Worm (Caenorhabditis elegans) whole organism, L4 larva: Measurements from ENCODE around the gene K12H6.9.

Experiments used
- F10B5.3 ChIP-seq: sonication (generic microtip); optimal IDR thresholded peaks from 2 replicates; lab custom pipeline; 2016; ENCODE audit warnings: mild to moderate bottlenecking, missing genetic modification characterization, missing compliant biosample characterization
- F26F4.8 ChIP-seq: fragments of 200-800 bp; sonication (Bioruptor generic); conservative IDR thresholded peaks from 2 replicates; pipeline ENCODE4 v1.3.6; 2022; ENCODE audit warnings: missing genetic modification characterization, missing compliant biosample characterization
- T20F7.1 ChIP-seq: fragments of 200-800 bp; sonication (Bioruptor generic); optimal IDR thresholded peaks from 2 replicates; lab custom pipeline; 2018; ENCODE audit warnings: mild to moderate bottlenecking, missing genetic modification characterization, missing compliant biosample characterization
- Y105C5A.15 ChIP-seq: fragments of 200-800 bp; sonication (Bioruptor generic); IDR thresholded peaks from 2 replicates; pipeline ENCODE4 v1.3.6; 2022; ENCODE audit warnings: missing genetic modification characterization, missing compliant biosample characterization
- Y75B8A.6 ChIP-seq: fragments of 200-800 bp; sonication (Bioruptor generic); IDR thresholded peaks from 2 replicates; pipeline ENCODE4 v1.3.6; 2022; ENCODE audit warnings: missing genetic modification reagents, missing genetic modification characterization, missing compliant biosample characterization
- ceh-20 ChIP-seq: fragments of 200-800 bp; sonication (Bioruptor generic); IDR thresholded peaks from 2 replicates; pipeline ENCODE4 v1.3.6; 2022; ENCODE audit warnings: missing genetic modification reagents, missing genetic modification characterization, missing compliant biosample characterization
- ceh-62 ChIP-seq: sonication (generic microtip); optimal IDR thresholded peaks from 2 replicates; lab custom pipeline; 2017; ENCODE audit warnings: missing biosample characterization, missing genetic modification characterization
- cey-2 ChIP-seq: sonication (generic microtip); optimal IDR thresholded peaks from 3 replicates; lab custom pipeline; 2017; ENCODE audit warnings: missing genetic modification characterization, mild to moderate bottlenecking, missing compliant biosample characterization, antibody characterized with exemption, borderline replicate concordance; ENCODE audit not compliant: insufficient read depth
- daf-16 ChIP-seq, 3 experiments: sonication (generic microtip); optimal IDR thresholded peaks; 2 replicates each; lab custom pipeline; 2016 to 2017; ENCODE audit warnings: missing genetic modification characterization in 3 of 3, missing genetic modification reagents in 3 of 3, mild to moderate bottlenecking in 2 of 3, missing compliant biosample characterization in 2 of 3, missing biosample characterization in 1 of 3, moderate library complexity in 1 of 3
- daf-19 ChIP-seq: fragments of 200-800 bp; sonication (Bioruptor generic); conservative IDR thresholded peaks from 2 replicates; pipeline ENCODE4 v1.3.6; 2022; ENCODE audit warnings: missing genetic modification characterization, missing compliant biosample characterization
- dmd-6 ChIP-seq: fragments of 200-800 bp; sonication (Bioruptor generic); IDR thresholded peaks from 2 replicates; pipeline ENCODE4 v1.3.6; 2022; ENCODE audit warnings: missing genetic modification reagents, missing genetic modification characterization, missing compliant biosample characterization
- dmd-8 ChIP-seq: fragments of 200-800 bp; sonication (Bioruptor generic); IDR thresholded peaks from 2 replicates; pipeline ENCODE4 v1.3.6; 2022; ENCODE audit warnings: missing genetic modification characterization, missing compliant biosample characterization
- dve-1 ChIP-seq: sonication (generic microtip); optimal IDR thresholded peaks from 2 replicates; lab custom pipeline; 2017; ENCODE audit warnings: antibody characterized with exemption, mild to moderate bottlenecking, missing genetic modification characterization, missing compliant biosample characterization; ENCODE audit not compliant: insufficient read depth
- egl-27 ChIP-seq: sonication (generic microtip); optimal IDR thresholded peaks from 3 replicates; lab custom pipeline; 2017; ENCODE audit warnings: missing biosample characterization, missing genetic modification reagents, missing genetic modification characterization
- fos-1 ChIP-seq: fragments of 150-350 bp; optimal IDR thresholded peaks from 2 replicates; lab custom pipeline; 2014; ENCODE audit warnings: missing biosample characterization, missing genetic modification characterization
- hlh-11 ChIP-seq: fragments of 200-800 bp; sonication (Bioruptor generic); optimal IDR thresholded peaks from 2 replicates; lab custom pipeline; 2018; ENCODE audit warnings: mild to moderate bottlenecking, missing genetic modification characterization, missing compliant biosample characterization
- hlh-30 ChIP-seq: sonication (generic microtip); optimal IDR thresholded peaks from 2 replicates; lab custom pipeline; 2017; ENCODE audit warnings: antibody characterized with exemption, mild to moderate bottlenecking, missing genetic modification characterization, missing compliant biosample characterization; ENCODE audit not compliant: insufficient read depth
- lin-1 ChIP-seq: fragments of 200-800 bp; sonication (Bioruptor generic); IDR thresholded peaks from 2 replicates; pipeline ENCODE4 v1.3.6; 2022; ENCODE audit warnings: missing genetic modification reagents, missing genetic modification characterization, missing compliant biosample characterization
- lin-13 ChIP-seq: fragments of 150-350 bp; optimal IDR thresholded peaks from 2 replicates; lab custom pipeline; 2014; ENCODE audit warnings: missing biosample characterization, missing genetic modification reagents, missing genetic modification characterization
- lsy-2 ChIP-seq, 2 experiments: fragments of 150-350 bp in 1 of 2; sonication (generic microtip) in 1 of 2; optimal IDR thresholded peaks; 2 replicates each; lab custom pipeline; 2014 to 2017; ENCODE audit warnings: missing biosample characterization in 2 of 2, missing genetic modification characterization in 2 of 2
- madf-9 ChIP-seq: fragments of 200-800 bp; sonication (Bioruptor generic); conservative IDR thresholded peaks from 2 replicates; pipeline ENCODE4 v1.3.6; 2022; ENCODE audit warnings: missing genetic modification reagents, missing genetic modification characterization, missing compliant biosample characterization
- mep-1 ChIP-seq: fragments of 150-350 bp; sonication (generic microtip); optimal IDR thresholded peaks from 3 replicates; lab custom pipeline; 2014; ENCODE audit warnings: missing biosample characterization, missing genetic modification characterization
- mxl-2 ChIP-seq: fragments of 200-800 bp; sonication (Bioruptor generic); conservative IDR thresholded peaks from 2 replicates; pipeline ENCODE4 v1.3.6; 2022; ENCODE audit warnings: missing genetic modification reagents, missing genetic modification characterization, missing compliant biosample characterization
- mxl-3 ChIP-seq: fragments of 200-800 bp; sonication (Bioruptor generic); optimal IDR thresholded peaks from 2 replicates; lab custom pipeline; 2018; ENCODE audit warnings: mild to moderate bottlenecking, missing genetic modification characterization, missing compliant biosample characterization
- nhr-102 ChIP-seq: sonication (generic microtip); optimal IDR thresholded peaks from 2 replicates; lab custom pipeline; 2016; ENCODE audit warnings: mild to moderate bottlenecking, missing genetic modification characterization, moderate library complexity, missing compliant biosample characterization
- nhr-28 ChIP-seq: fragments of 150-350 bp; optimal IDR thresholded peaks from 2 replicates; lab custom pipeline; 2014; ENCODE audit warnings: missing biosample characterization, missing genetic modification characterization
- nhr-48 ChIP-seq: sonication (generic microtip); optimal IDR thresholded peaks from 2 replicates; lab custom pipeline; 2016; ENCODE audit warnings: mild to moderate bottlenecking, missing genetic modification characterization, missing compliant biosample characterization
- nhr-6 ChIP-seq: fragments of 150-350 bp; optimal IDR thresholded peaks from 2 replicates; lab custom pipeline; 2014; ENCODE audit warnings: missing biosample characterization, missing genetic modification characterization
- nhr-76 ChIP-seq: fragments of 150-350 bp; optimal IDR thresholded peaks from 2 replicates; lab custom pipeline; 2014; ENCODE audit warnings: missing biosample characterization, missing genetic modification characterization
- nhr-77 ChIP-seq: fragments of 150-350 bp; optimal IDR thresholded peaks from 2 replicates; lab custom pipeline; 2014; ENCODE audit warnings: missing biosample characterization, missing genetic modification characterization
- pha-4 ChIP-seq, 2 experiments: fragments of 150-350 bp in 1 of 2; fragments of 200-800 bp in 1 of 2; sonication (Bioruptor generic) in 1 of 2; IDR thresholded peaks in 1 of 2; optimal IDR thresholded peaks in 1 of 2; 2 replicates each; pipeline versions ENCODE4 v1.3.6 to Lab custom; 2014 to 2022; ENCODE audit warnings: missing genetic modification characterization in 2 of 2, missing genetic modification reagents in 2 of 2, missing biosample characterization in 1 of 2, missing compliant biosample characterization in 1 of 2
- php-3 ChIP-seq: fragments of 200-800 bp; sonication (Bioruptor generic); IDR thresholded peaks from 2 replicates; pipeline ENCODE4 v1.3.6; 2022; ENCODE audit warnings: missing genetic modification reagents, missing genetic modification characterization, missing compliant biosample characterization
- pqm-1 ChIP-seq: sonication (generic microtip); optimal IDR thresholded peaks from 2 replicates; lab custom pipeline; 2017; ENCODE audit warnings: missing biosample characterization, missing genetic modification characterization
- sdz-12 ChIP-seq: fragments of 200-800 bp; sonication (Bioruptor generic); optimal IDR thresholded peaks from 2 replicates; lab custom pipeline; 2018; ENCODE audit warnings: mild to moderate bottlenecking, missing genetic modification characterization, missing compliant biosample characterization
- set-16 ChIP-seq: fragments of 200-800 bp; sonication (Bioruptor generic); IDR thresholded peaks from 2 replicates; pipeline ENCODE4 v1.3.6; 2022; ENCODE audit warnings: missing genetic modification reagents, missing genetic modification characterization, missing compliant biosample characterization
- unc-39 ChIP-seq: sonication (generic microtip); optimal IDR thresholded peaks from 2 replicates; lab custom pipeline; 2017; ENCODE audit warnings: missing biosample characterization, missing genetic modification characterization
- unc-62 ChIP-seq, 3 experiments: fragments of 150-350 bp in 1 of 3; sonication (generic microtip); optimal IDR thresholded peaks in 2 of 3; peaks in 1 of 3; 1 replicate in 1 of 3; 2 replicates in 2 of 3; lab custom pipeline; 2014 to 2017; ENCODE audit warnings: missing biosample characterization in 3 of 3, missing genetic modification characterization in 3 of 3, missing genetic modification reagents in 3 of 3, missing genotype in 1 of 3
- ztf-7 ChIP-seq: fragments of 150-350 bp; optimal IDR thresholded peaks from 2 replicates; lab custom pipeline; 2014; ENCODE audit warnings: missing biosample characterization, missing genetic modification characterization

The K12H6.9 gene

DNA sequence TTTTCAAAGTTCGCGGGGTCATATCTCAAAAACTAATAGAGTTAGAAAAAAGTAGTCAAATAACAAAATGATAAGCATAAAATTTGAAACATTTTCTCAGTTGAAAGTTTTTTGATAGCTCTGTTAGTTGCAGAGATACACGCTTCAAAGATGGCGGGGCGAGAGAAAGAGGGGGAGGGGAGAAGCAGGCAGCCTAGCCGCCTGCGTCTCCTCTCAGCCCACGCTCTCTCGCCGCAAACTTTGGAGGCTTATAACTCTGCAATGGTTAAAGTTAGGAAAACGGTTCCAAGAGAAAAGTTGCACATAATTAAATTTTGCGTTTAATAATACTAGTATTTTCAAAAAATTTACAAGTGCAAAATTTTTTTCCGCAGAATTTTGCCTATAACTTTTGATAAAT is 22.4 kb upstream of the K12H6.9 start:
- TF ChIP-seq nhr-76 (tag; lab: Kevin White, UChicago) = no peak
- no peak for TF ChIP-seq lin-13 (GFP tag; lab: Kevin White, UChicago)
- no peak for TF ChIP-seq Y105C5A.15 (GFP tag; lab: Robert Waterston, UW)
- no peak for TF ChIP-seq daf-19 (GFP tag; lab: Robert Waterston, UW)
- no peak for TF ChIP-seq fos-1 (tag; lab: Kevin White, UChicago)
- peak; percentile 54 for TF ChIP-seq set-16 (GFP tag; lab: Robert Waterston, UW)
- no peak for TF ChIP-seq T20F7.1 (GFP tag; lab: Kevin White, UChicago)
- no peak for TF ChIP-seq Y75B8A.6 (GFP tag; lab: Robert Waterston, UW)
- no peak for TF ChIP-seq hlh-30
- no peak for TF ChIP-seq madf-9 (GFP tag; lab: Robert Waterston, UW)
- TF ChIP-seq nhr-6 (tag; lab: Kevin White, UChicago) = no peak
- TF ChIP-seq F10B5.3 (tag; lab: Kevin White, UChicago) = no peak
- peak in 1 of 2 experiments; percentile 55 for TF ChIP-seq unc-62 (GFP tag; optimal IDR thresholded peaks at IDR 0.05 in 1 of 2; lab: Kevin White, UChicago)
- TF ChIP-seq unc-62 (tag; optimal IDR thresholded peaks at IDR 0.05; lab: Kevin White, UChicago) = no peak
- no peak for TF ChIP-seq dve-1 (tag; lab: Kevin White, UChicago)
- no peak for TF ChIP-seq ceh-62 (tag; lab: Kevin White, UChicago)
- no peak for TF ChIP-seq sdz-12 (GFP tag; lab: Kevin White, UChicago)

DNA sequence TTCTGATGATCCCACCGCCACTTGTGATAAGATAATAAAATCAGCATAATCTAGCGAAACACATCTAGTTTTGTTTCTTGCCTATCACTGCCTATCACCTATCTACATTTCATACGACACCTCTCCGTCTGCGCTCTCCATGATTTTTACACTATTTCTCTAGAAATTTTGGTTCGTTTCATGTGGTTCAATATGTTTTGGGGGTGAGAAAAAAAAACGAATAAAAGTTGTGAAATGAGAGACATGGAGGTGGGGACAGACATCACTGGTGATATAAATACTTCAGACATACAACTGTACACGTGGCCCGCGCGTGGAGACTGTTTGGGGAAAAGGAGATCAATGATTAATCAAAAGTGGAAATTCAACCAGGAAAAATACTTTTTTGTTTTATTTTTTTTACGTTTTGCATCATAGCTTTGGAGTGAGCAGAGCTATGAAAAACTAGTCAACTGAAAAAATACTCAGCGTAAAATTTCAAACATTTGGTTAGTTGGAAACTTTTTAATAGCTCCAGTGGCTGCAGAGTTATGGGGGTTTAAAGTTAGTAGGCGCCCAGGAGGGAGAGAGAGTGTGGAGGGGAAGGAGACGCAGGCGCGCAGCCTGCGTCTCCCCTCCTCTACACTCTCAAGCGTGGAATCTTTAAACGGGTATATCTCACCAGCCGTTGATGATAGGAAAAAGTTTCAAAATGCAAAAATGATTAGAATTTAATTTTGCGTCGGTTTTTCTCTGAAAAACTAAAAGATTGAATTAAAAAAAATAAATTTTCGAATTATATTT is 21.2 kb upstream of the K12H6.9 start:
- TF ChIP-seq dmd-6 (GFP tag; lab: Robert Waterston, UW) = peak; percentile 68
- no peak for TF ChIP-seq ceh-20 (GFP tag; lab: Robert Waterston, UW)
- peak in 1 of 2 experiments; percentile 70 for TF ChIP-seq unc-62 (GFP tag; optimal IDR thresholded peaks at IDR 0.05 in 1 of 2; lab: Kevin White, UChicago)
- no peak for TF ChIP-seq unc-62 (tag; optimal IDR thresholded peaks at IDR 0.05; lab: Kevin White, UChicago)
- no peak for TF ChIP-seq nhr-77
- no peak for TF ChIP-seq lsy-2 (tag; optimal IDR thresholded peaks at IDR 0.05; lab: Kevin White, UChicago)
- no peak for TF ChIP-seq unc-39 (tag; lab: Kevin White, UChicago)
- no peak for TF ChIP-seq F26F4.8
- peak; percentile 69 for TF ChIP-seq hlh-11
- peak; percentile 63 for TF ChIP-seq nhr-28
- TF ChIP-seq mxl-2 (GFP tag; lab: Robert Waterston, UW) = peak; percentile 66; the same call in 1 of the 2 replicates
- TF ChIP-seq nhr-48 = peak; percentile 70
- TF ChIP-seq pha-4 (GFP tag; IDR thresholded peaks at IDR 0.05; lab: Robert Waterston, UW) = 0 out of 2 replicates have a peak, but pooled peaks have one; percentile 7
- TF ChIP-seq pha-4 (tag; optimal IDR thresholded peaks at IDR 0.05; lab: Kevin White, UChicago) = no peak
- peak; percentile 82 for TF ChIP-seq pqm-1
- no peak for TF ChIP-seq egl-27
- no peak for TF ChIP-seq dmd-8 (GFP tag; lab: Robert Waterston, UW)
- peak; percentile 64 for TF ChIP-seq hlh-30
- peak; percentile 3 for TF ChIP-seq cey-2 (tag; lab: Kevin White, UChicago)
- peak; percentile 40 for TF ChIP-seq nhr-102
- TF ChIP-seq nhr-76 (tag; lab: Kevin White, UChicago) = no peak
- TF ChIP-seq ztf-7 (tag; lab: Kevin White, UChicago) = no peak
- TF ChIP-seq mep-1 = peak; percentile 16
- TF ChIP-seq php-3 (GFP tag; lab: Robert Waterston, UW) = no peak
- TF ChIP-seq daf-16 (GFP tag; optimal IDR thresholded peaks at IDR 0.05; lab: Kevin White, UChicago) = no peak
- TF ChIP-seq daf-16 (tag; optimal IDR thresholded peaks at IDR 0.05; lab: Kevin White, UChicago) = peak; percentile 54
- no peak for TF ChIP-seq lin-1
- TF ChIP-seq dve-1 (tag; lab: Kevin White, UChicago) = peak; percentile 64
- peak; percentile 70 for TF ChIP-seq mxl-3 (GFP tag; lab: Kevin White, UChicago)
